Fruit fly (Drosophila melanogaster): ENCODE results near the gene CG33673.

Gene CG33673

dm6 chr2L:1986343-1987280, 40.1 kb upstream of the CG33673 start (continued):
- TF ChIP-seq CG17186 (GFP tag; optimal IDR thresholded peaks at IDR 0.05) (no peak), CG17829 (tag; optimal IDR thresholded peaks at IDR 0.05) (no peak), row (GFP tag; IDR thresholded peaks at IDR 0.05) (peak; percentile 73), CG11456 (GFP tag; IDR thresholded peaks at IDR 0.05) (peak; percentile 75; the same call in 2 of the 3 replicates), CG18262 (tag; optimal IDR thresholded peaks at IDR 0.05) (peak; percentile 15), hbn (GFP tag; IDR thresholded peaks at IDR 0.05; ENCODE audit: partially characterized antibody) (no peak), rib (GFP tag; IDR thresholded peaks at IDR 0.05) (no peak; the same call in 1 of the 2 replicates), Dad (GFP tag; optimal IDR thresholded peaks at IDR 0.05) (peak; percentile 11), Side (GFP tag; optimal IDR thresholded peaks at IDR 0.05) (peak; percentile 44), oc (tag; optimal IDR thresholded peaks at IDR 0.05) (no peak), shn (GFP tag; optimal IDR thresholded peaks at IDR 0.05) (peak; percentile 6), Dref (GFP tag; IDR thresholded peaks at IDR 0.05) (no peak), sens-2 (GFP tag; IDR thresholded peaks at IDR 0.05) (no peak; the same call in 1 of the 2 replicates), lilli (GFP tag; optimal IDR thresholded peaks at IDR 0.05) (peak; percentile 72), CG31224 (GFP tag; IDR thresholded peaks at IDR 0.05) (no peak), gem (tag; optimal IDR thresholded peaks at IDR 0.05) (peak; percentile 59), bsh (GFP tag; optimal IDR thresholded peaks at IDR 0.05) (peak in 1 of 2 experiments; percentile 19), CG10565 (GFP tag; optimal IDR thresholded peaks at IDR 0.05) (no peak), CG1602 (GFP tag; optimal IDR thresholded peaks at IDR 0.05) (no peak), ttk (GFP tag; IDR thresholded peaks at IDR 0.05) (0 out of 2 replicates have a peak, but pooled peaks have one; percentile 24), CG15073 (GFP tag; optimal IDR thresholded peaks at IDR 0.05) (no peak), Fer3 (tag; optimal IDR thresholded peaks at IDR 0.05) (peak; percentile 38), dm (GFP tag; optimal IDR thresholded peaks at IDR 0.05) (no peak), CG12744 (GFP tag; optimal IDR thresholded peaks at IDR 0.05) (no peak), CG10654 (GFP tag; optimal IDR thresholded peaks at IDR 0.05) (peak; percentile 12), wor (GFP tag; IDR thresholded peaks at IDR 0.05) (no peak), Meics (GFP tag; optimal IDR thresholded peaks at IDR 0.05) (peak; percentile 80), CG10366 (GFP tag; IDR thresholded peaks at IDR 0.05) (peak; percentile 35), CG7357 (GFP tag; IDR thresholded peaks at IDR 0.05) (no peak), fu2 (GFP tag; optimal IDR thresholded peaks at IDR 0.05) (peak; percentile 32), sqz (GFP tag; optimal IDR thresholded peaks at IDR 0.05) (no peak), Tbp (GFP tag; optimal IDR thresholded peaks at IDR 0.05) (no peak), CG8290 (GFP tag; optimal IDR thresholded peaks at IDR 0.05) (no peak), CG8290 (tag; optimal IDR thresholded peaks at IDR 0.05) (peak in 1 of 2 experiments; percentile 73), CG13287 (GFP tag; IDR thresholded peaks at IDR 0.05; ENCODE audit: partially characterized antibody) (no peak), crc (GFP tag; optimal IDR thresholded peaks at IDR 0.05) (no peak), CG9437 (GFP tag; optimal IDR thresholded peaks at IDR 0.05) (peak; percentile 28), dpn (GFP tag; optimal IDR thresholded peaks at IDR 0.05) (peak; percentile 26 to 61), CG10209 (GFP tag; optimal IDR thresholded peaks at IDR 0.05) (peak; percentile 38), HLHmδ (GFP tag; optimal IDR thresholded peaks at IDR 0.05) (no peak), en (GFP tag; optimal IDR thresholded peaks at IDR 0.05) (peak; percentile 16), CG18476 (GFP tag; optimal IDR thresholded peaks at IDR 0.05) (peak; percentile 7), nerfin-1 (tag; optimal IDR thresholded peaks at IDR 0.05) (no peak), CG1603 (tag; optimal IDR thresholded peaks at IDR 0.05) (peak; percentile 14), lmd (GFP tag; IDR thresholded peaks at IDR 0.05) (peak; percentile 61; the same call in 1 of the 2 replicates), slp2 (GFP tag; optimal IDR thresholded peaks at IDR 0.05) (no peak), sima (GFP tag; optimal IDR thresholded peaks at IDR 0.05) (no peak), danr (GFP tag; IDR thresholded peaks at IDR 0.05) (peak; percentile 31; the same call in 1 of the 2 replicates), Jarid2 (GFP tag; optimal IDR thresholded peaks at IDR 0.05) (no peak)
